Fruit fly (Drosophila melanogaster): ENCODE data around the gene CG31431.

dm6 chr3R:21874982-21875466 is 4.5 kb downstream of the CG31431 start, which contains the start of gene CG6656:
- TF ChIP-seq CG10631 (GFP tag; optimal IDR thresholded peaks at IDR 0.05) (no peak), CG11902 (GFP tag; optimal IDR thresholded peaks at IDR 0.05) (no peak), svp (GFP tag) (peak; percentile 58), CG16779 (tag; optimal IDR thresholded peaks at IDR 0.05) (peak; percentile 5)

Data from whole organism, prepupa.